Fruit fly (Drosophila melanogaster) whole organism, embryonic: Measurements from ENCODE around the gene Sec8.
A peak's percentile ranks its signal among the peaks of the same experiment; 100 is the strongest.

Experiments used
- Abd-B ChIP-seq: fragments of 200-800 bp; sonication (Bioruptor generic); optimal IDR thresholded peaks from 2 replicates; lab custom pipeline; 2018; ENCODE audit warnings: missing biosample characterization, mild to moderate bottlenecking, missing genetic modification characterization, moderate library complexity
- Atf6 ChIP-seq: fragments of 200-800 bp; sonication (Bioruptor generic); IDR thresholded peaks from 2 replicates; pipeline ENCODE4 v1.3.6; 2022; ENCODE audit warnings: missing biosample characterization, missing genetic modification characterization
- CG10431 ChIP-seq: fragments of 200-800 bp; sonication (Bioruptor generic); optimal IDR thresholded peaks from 3 replicates; lab custom pipeline; 2018; ENCODE audit warnings: missing biosample characterization, mild to moderate bottlenecking, missing genetic modification characterization
- CG10565 ChIP-seq: fragments of 200-800 bp; sonication (Bioruptor generic); optimal IDR thresholded peaks from 3 replicates; lab custom pipeline; 2016; ENCODE audit warnings: missing biosample characterization, mild to moderate bottlenecking, missing genetic modification characterization
- CG11560 ChIP-seq: fragments of 200-800 bp; sonication (Bioruptor generic); IDR thresholded peaks from 3 replicates; pipeline ENCODE4 v1.3.6; 2022; ENCODE audit warnings: missing biosample characterization, missing genetic modification characterization
- CG1233 ChIP-seq: fragments of 200-800 bp; sonication (Bioruptor generic); optimal IDR thresholded peaks from 4 replicates; lab custom pipeline; 2018; ENCODE audit warnings: missing biosample characterization, mild to moderate bottlenecking, missing genetic modification characterization
- CG13296 ChIP-seq: fragments of 200-800 bp; sonication (Bioruptor generic); optimal IDR thresholded peaks from 3 replicates; lab custom pipeline; 2018; ENCODE audit warnings: missing biosample characterization, mild to moderate bottlenecking, missing genetic modification characterization
- CG15269 ChIP-seq: fragments of 200-800 bp; sonication (Bioruptor generic); optimal IDR thresholded peaks from 2 replicates; lab custom pipeline; 2018; ENCODE audit warnings: missing biosample characterization, mild to moderate bottlenecking, missing genetic modification characterization, moderate library complexity
- CG17829 ChIP-seq: fragments of 200-800 bp; optimal IDR thresholded peaks from 2 replicates; lab custom pipeline; 2019; ENCODE audit warnings: missing biosample characterization, mild to moderate bottlenecking, missing genetic modification characterization, moderate library complexity
- CG17912 ChIP-seq: fragments of 200-800 bp; sonication (Bioruptor generic); optimal IDR thresholded peaks from 2 replicates; lab custom pipeline; 2018; ENCODE audit warnings: missing biosample characterization, mild to moderate bottlenecking, missing genetic modification characterization
- CG1792 ChIP-seq: fragments of 200-800 bp; sonication (Bioruptor generic); optimal IDR thresholded peaks from 2 replicates; lab custom pipeline; 2016; ENCODE audit warnings: missing biosample characterization, missing genetic modification characterization
- CG30431 ChIP-seq: fragments of 200-800 bp; sonication (Bioruptor generic); optimal IDR thresholded peaks from 2 replicates; lab custom pipeline; 2017; ENCODE audit warnings: missing biosample characterization, missing genetic modification characterization
- CG31224 ChIP-seq: fragments of 200-800 bp; sonication (Bioruptor generic); IDR thresholded peaks from 2 replicates; pipeline ENCODE4 v1.3.6; 2022; ENCODE audit warnings: missing biosample characterization, missing genetic modification characterization
- CG31388 ChIP-seq: fragments of 200-800 bp; sonication (Bioruptor generic); optimal IDR thresholded peaks from 2 replicates; lab custom pipeline; 2016; ENCODE audit warnings: missing biosample characterization, missing genetic modification characterization
- CG5953 ChIP-seq: fragments of 200-800 bp; sonication (Bioruptor generic); IDR thresholded peaks from 2 replicates; pipeline ENCODE4 v1.3.6; 2022; ENCODE audit warnings: missing biosample characterization, missing genetic modification characterization
- CG7786 ChIP-seq: fragments of 200-800 bp; sonication (Bioruptor generic); optimal IDR thresholded peaks from 2 replicates; lab custom pipeline; 2016; ENCODE audit warnings: missing biosample characterization, missing genetic modification characterization
- CG8290 ChIP-seq, 3 experiments: fragments of 200-800 bp; sonication (Bioruptor generic); optimal IDR thresholded peaks; 2 replicates each; lab custom pipeline; 2016 to 2019; ENCODE audit warnings: missing biosample characterization in 3 of 3, missing genetic modification characterization in 3 of 3, mild to moderate bottlenecking in 2 of 3, moderate library complexity in 1 of 3
- CG8388 ChIP-seq: fragments of 200-800 bp; sonication (Bioruptor generic); optimal IDR thresholded peaks from 2 replicates; lab custom pipeline; 2019; ENCODE audit warnings: missing biosample characterization, mild to moderate bottlenecking, missing genetic modification characterization, moderate library complexity
- CG8765 ChIP-seq: fragments of 200-800 bp; sonication (Bioruptor generic); IDR thresholded peaks from 2 replicates; pipeline ENCODE4 v1.3.6; 2022; ENCODE audit warnings: missing biosample characterization, missing genetic modification characterization
- Chrac-16 ChIP-seq: fragments of 200-800 bp; sonication (Bioruptor generic); optimal IDR thresholded peaks from 3 replicates; lab custom pipeline; 2016; ENCODE audit warnings: missing biosample characterization, missing genetic modification characterization
- Dp ChIP-seq: fragments of 200-800 bp; sonication (Bioruptor generic); optimal IDR thresholded peaks from 2 replicates; lab custom pipeline; 2018; ENCODE audit warnings: missing biosample characterization, mild to moderate bottlenecking, missing genetic modification characterization, moderate library complexity
- E2f2 ChIP-seq: fragments of 200-800 bp; sonication (Bioruptor generic); IDR thresholded peaks from 2 replicates; pipeline ENCODE4 v1.3.6; 2022; ENCODE audit warnings: missing biosample characterization, missing genetic modification characterization
- Fer3 ChIP-seq: fragments of 200-800 bp; sonication (Bioruptor generic); optimal IDR thresholded peaks from 2 replicates; lab custom pipeline; 2018; ENCODE audit warnings: missing biosample characterization, mild to moderate bottlenecking, missing genetic modification characterization, moderate library complexity
- NC2α ChIP-seq: fragments of 200-800 bp; sonication (Bioruptor generic); optimal IDR thresholded peaks from 2 replicates; lab custom pipeline; 2016; ENCODE audit warnings: missing biosample characterization, missing genetic modification characterization
- Neu2 ChIP-seq: fragments of 200-800 bp; sonication (Bioruptor generic); optimal IDR thresholded peaks from 3 replicates; lab custom pipeline; 2016; ENCODE audit warnings: missing biosample characterization, missing genetic modification characterization, borderline replicate concordance
- Oaz ChIP-seq: fragments of 200-800 bp; sonication (Bioruptor generic); IDR thresholded peaks from 2 replicates; pipeline ENCODE4 v1.3.6; 2022; ENCODE audit warnings: missing biosample characterization, missing genetic modification characterization
- Scr ChIP-seq: fragments of 200-800 bp; sonication (Bioruptor generic); IDR thresholded peaks from 2 replicates; pipeline ENCODE4 v1.3.6; 2022; ENCODE audit warnings: missing biosample characterization, missing genetic modification characterization; ENCODE audit not compliant: partially characterized antibody
- Sry-δ ChIP-seq: fragments of 200-800 bp; sonication (Bioruptor generic); optimal IDR thresholded peaks from 2 replicates; lab custom pipeline; 2016; ENCODE audit warnings: missing biosample characterization, missing genetic modification characterization
- Ssrp ChIP-seq: fragments of 200-800 bp; sonication (Bioruptor generic); optimal IDR thresholded peaks from 2 replicates; lab custom pipeline; 2018; ENCODE audit warnings: missing biosample characterization, mild to moderate bottlenecking, missing genetic modification characterization, moderate library complexity
- Stat92E ChIP-seq, 3 experiments: fragments of >200 bp in 2 of 3; fragments of 200-800 bp in 1 of 3; sonication (Bioruptor generic) in 1 of 3; optimal IDR thresholded peaks; 2 replicates each; lab custom pipeline; 2017 to 2019; ENCODE audit warnings: missing biosample characterization in 3 of 3, missing genetic modification characterization in 3 of 3, mild to moderate bottlenecking in 1 of 3, moderate library complexity in 1 of 3
- Tbp ChIP-seq: fragments of >200 bp; optimal IDR thresholded peaks from 2 replicates; lab custom pipeline; 2018; ENCODE audit warnings: missing biosample characterization, missing genetic modification characterization
- Trl ChIP-seq, 3 experiments: fragments of >200 bp in 2 of 3; fragments of 200-800 bp in 1 of 3; sonication (Bioruptor generic) in 1 of 3; optimal IDR thresholded peaks; 2 replicates in 1 of 3; 3 replicates in 2 of 3; lab custom pipeline; 2016 to 2017; ENCODE audit warnings: missing biosample characterization in 1 of 3, missing genetic modification characterization in 1 of 3
- Usf ChIP-seq: fragments of 200-800 bp; sonication (Bioruptor generic); optimal IDR thresholded peaks from 2 replicates; lab custom pipeline; 2017; ENCODE audit warnings: missing genotype, missing biosample characterization, missing genetic modification characterization
- da ChIP-seq: fragments of 200-800 bp; sonication (Bioruptor generic); optimal IDR thresholded peaks from 2 replicates; lab custom pipeline; 2016; ENCODE audit warnings: missing biosample characterization, missing genetic modification characterization
- emc ChIP-seq: fragments of 200-800 bp; sonication (Bioruptor generic); optimal IDR thresholded peaks from 2 replicates; lab custom pipeline; 2016; ENCODE audit warnings: missing biosample characterization, missing genetic modification characterization
- fru ChIP-seq: fragments of >200 bp; optimal IDR thresholded peaks from 2 replicates; lab custom pipeline; 2017
- gro ChIP-seq: fragments of 200-800 bp; sonication (Bioruptor generic); optimal IDR thresholded peaks from 2 replicates; lab custom pipeline; 2016; ENCODE audit warnings: missing biosample characterization, missing genetic modification characterization
- gsb ChIP-seq: fragments of 200-800 bp; sonication (Bioruptor generic); IDR thresholded peaks from 2 replicates; pipeline ENCODE4 v1.3.6; 2022; ENCODE audit warnings: missing biosample characterization, missing genetic modification characterization
- hth ChIP-seq: fragments of >200 bp; optimal IDR thresholded peaks from 2 replicates; lab custom pipeline; 2017; ENCODE audit warnings: inconsistent platforms
- klu ChIP-seq: fragments of 200-800 bp; sonication (Bioruptor generic); IDR thresholded peaks from 2 replicates; pipeline ENCODE4 v1.3.6; 2022; ENCODE audit warnings: missing biosample characterization, missing genetic modification characterization
- kni ChIP-seq: fragments of 200-800 bp; sonication (Bioruptor generic); optimal IDR thresholded peaks from 3 replicates; lab custom pipeline; 2017; ENCODE audit warnings: mild to moderate bottlenecking, missing biosample characterization, missing genetic modification reagents, missing genetic modification characterization
- luna ChIP-seq: fragments of 200-800 bp; sonication (Bioruptor generic); optimal IDR thresholded peaks from 2 replicates; lab custom pipeline; 2016; ENCODE audit warnings: missing biosample characterization, missing genetic modification characterization
- pros ChIP-seq: fragments of 200-800 bp; sonication (Bioruptor generic); optimal IDR thresholded peaks from 3 replicates; lab custom pipeline; 2019; ENCODE audit warnings: missing biosample characterization, mild to moderate bottlenecking, missing genetic modification characterization, moderate library complexity
- sens ChIP-seq: fragments of 200-800 bp; sonication (Bioruptor generic); peaks from one replicate; lab custom pipeline; 2016; ENCODE audit warnings: missing biosample characterization, missing genetic modification characterization
- stwl ChIP-seq: fragments of 200-800 bp; sonication (Bioruptor generic); optimal IDR thresholded peaks from 3 replicates; lab custom pipeline; 2018; ENCODE audit warnings: missing biosample characterization, mild to moderate bottlenecking, missing genetic modification characterization, moderate library complexity
- tio ChIP-seq: fragments of 200-800 bp; sonication (Bioruptor generic); optimal IDR thresholded peaks from 2 replicates; lab custom pipeline; 2017; ENCODE audit warnings: missing biosample characterization, missing genetic modification characterization, inconsistent platforms
- trh ChIP-seq: fragments of 200-800 bp; sonication (Bioruptor generic); optimal IDR thresholded peaks from 2 replicates; lab custom pipeline; 2016; ENCODE audit warnings: missing biosample characterization, missing genetic modification characterization
- zen ChIP-seq: fragments of 200-800 bp; sonication (Bioruptor generic); optimal IDR thresholded peaks from 3 replicates; lab custom pipeline; 2018; ENCODE audit warnings: missing biosample characterization, mild to moderate bottlenecking, missing genetic modification characterization, moderate library complexity

Gene Sec8

DNA sequence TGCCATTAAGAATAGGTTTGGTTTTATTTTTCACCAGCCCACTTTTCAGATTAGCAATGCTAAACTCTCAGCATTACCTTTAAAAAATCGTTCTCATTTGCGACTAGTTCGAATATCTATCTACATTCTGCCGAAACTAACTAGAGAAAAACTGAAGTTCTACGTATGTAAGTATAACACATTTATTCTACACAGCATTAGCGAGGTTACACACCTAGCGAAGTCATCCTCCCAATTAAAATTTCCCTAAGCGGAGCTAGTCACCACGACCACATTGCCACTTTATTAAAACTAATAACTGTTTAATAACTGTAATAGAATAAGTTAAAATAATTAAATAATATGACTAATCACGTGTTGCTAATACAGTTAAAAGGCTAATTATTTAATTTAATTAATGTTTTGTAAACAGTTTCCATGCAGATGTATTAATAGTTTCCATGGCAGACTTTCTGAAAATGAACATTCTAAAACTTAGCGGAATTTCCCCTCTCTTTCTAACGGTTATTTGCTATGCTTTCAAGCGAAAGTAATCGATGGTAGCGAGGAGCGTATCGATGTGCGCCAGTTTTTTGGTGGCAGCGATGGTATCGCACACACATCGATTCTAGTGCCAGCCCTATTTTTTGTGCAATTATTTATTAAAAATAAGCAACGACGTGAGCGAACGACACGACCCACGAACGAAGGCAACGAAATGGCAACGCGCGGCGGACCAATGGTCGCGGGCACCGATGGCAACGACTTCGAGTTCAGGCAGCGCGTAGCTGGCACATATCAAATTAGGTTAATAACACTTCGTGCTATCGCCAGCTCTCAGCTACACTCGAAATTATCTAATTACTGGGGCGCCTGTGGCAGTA, 20.2 kb upstream of the Sec8 start, which contains the start of gene jagn (continued):
- TF ChIP-seq CG11560 (tag; lab: Robert Waterston, UW), result 0 out of 3 replicates have a peak, but pooled peaks have one; percentile 38
- peak; percentile 98 for TF ChIP-seq Sry-δ (GFP tag; lab: Kevin White, UChicago)
- peak; percentile 35 for TF ChIP-seq CG1792
- TF ChIP-seq gsb (GFP tag; lab: Robert Waterston, UW), result peak; percentile 57
- TF ChIP-seq Oaz (GFP tag; lab: Robert Waterston, UW), result no peak
- peak; percentile 6 for TF ChIP-seq CG8388
- peak; percentile 24 for TF ChIP-seq emc (GFP tag; lab: Kevin White, UChicago)
- no peak for TF ChIP-seq Trl (optimal IDR thresholded peaks at IDR 0.05; lab: Kevin White, UChicago)
- peak; percentile 50 for TF ChIP-seq Trl (GFP tag; optimal IDR thresholded peaks at IDR 0.05; lab: Kevin White, UChicago)
- no peak for TF ChIP-seq CG31388 (GFP tag; lab: Kevin White, UChicago)
- TF ChIP-seq da (GFP tag; lab: Kevin White, UChicago), result peak; percentile 14
- peak; percentile 57; the same call in 1 of the 2 replicates for TF ChIP-seq CG8765 (GFP tag; lab: Robert Waterston, UW)
- TF ChIP-seq kni (GFP tag; lab: Kevin White, UChicago), result peak; percentile 77
- TF ChIP-seq CG17829 (tag; lab: Kevin White, UChicago), result peak; percentile 62
- TF ChIP-seq trh (GFP tag; lab: Kevin White, UChicago), result no peak
- peak; percentile 47; the same call in 1 of the 2 replicates for TF ChIP-seq Atf6 (GFP tag; lab: Robert Waterston, UW)
- TF ChIP-seq Abd-B (GFP tag; lab: Kevin White, UChicago), result peak; percentile 66
- no peak for TF ChIP-seq CG31224
- TF ChIP-seq gro (GFP tag; lab: Kevin White, UChicago), result peak; percentile 78
- peak; percentile 44; the same call in 1 of the 2 replicates for TF ChIP-seq E2f2
- no peak for TF ChIP-seq Neu2 (GFP tag; lab: Kevin White, UChicago)
- TF ChIP-seq luna (GFP tag; lab: Kevin White, UChicago), result peak; percentile 51
- TF ChIP-seq klu (GFP tag; lab: Robert Waterston, UW), result 0 out of 2 replicates have a peak, but pooled peaks have one; percentile 28
- TF ChIP-seq tio (GFP tag; lab: Kevin White, UChicago), result no peak
- peak; percentile 90 for TF ChIP-seq sens (GFP tag; lab: Kevin White, UChicago)
- TF ChIP-seq CG15269 (tag; lab: Kevin White, UChicago), result peak; percentile 38
- TF ChIP-seq Scr (GFP tag; lab: Robert Waterston, UW), result peak; percentile 99
- peak; percentile 13 for TF ChIP-seq Ssrp (tag; lab: Kevin White, UChicago)
- peak; percentile 62 for TF ChIP-seq Fer3 (tag; lab: Kevin White, UChicago)
- peak; percentile 59 for TF ChIP-seq CG7786 (GFP tag; lab: Kevin White, UChicago)
- TF ChIP-seq Dp (GFP tag; lab: Kevin White, UChicago), result peak; percentile 51
- no peak for TF ChIP-seq CG30431 (GFP tag; lab: Kevin White, UChicago)
- no peak for TF ChIP-seq CG10565
- TF ChIP-seq stwl (tag; lab: Kevin White, UChicago), result peak; percentile 54
- TF ChIP-seq NC2α (GFP tag; lab: Kevin White, UChicago), result no peak
- TF ChIP-seq zen, result peak; percentile 42
- TF ChIP-seq Usf (GFP tag; lab: Kevin White, UChicago), result peak; percentile 42
- no peak for TF ChIP-seq CG13296 (GFP tag; lab: Kevin White, UChicago)
- no peak for TF ChIP-seq Tbp (GFP tag; lab: Kevin White, UChicago)
- peak; percentile 59 for TF ChIP-seq CG1233
- peak; percentile 54 for TF ChIP-seq CG17912 (GFP tag; lab: Kevin White, UChicago)
- TF ChIP-seq CG10431 (GFP tag; lab: Kevin White, UChicago), result peak; percentile 16
- TF ChIP-seq pros, result no peak
- TF ChIP-seq hth (lab: Kevin White, UChicago), result no peak
- TF ChIP-seq fru, result no peak
- TF ChIP-seq Chrac-16 (GFP tag; lab: Kevin White, UChicago), result peak; percentile 44
- TF ChIP-seq Stat92E (GFP tag; optimal IDR thresholded peaks at IDR 0.05; lab: Kevin White, UChicago), result peak in 1 of 3 experiments; percentile 9
- peak; percentile 50; the same call in 1 of the 2 replicates for TF ChIP-seq CG5953 (GFP tag; lab: Robert Waterston, UW)
- TF ChIP-seq CG8290 (GFP tag; optimal IDR thresholded peaks at IDR 0.05; lab: Kevin White, UChicago), result peak; percentile 53
- peak in 1 of 2 experiments; percentile 75 for TF ChIP-seq CG8290 (tag; optimal IDR thresholded peaks at IDR 0.05; lab: Kevin White, UChicago)
